Fruit fly (Drosophila melanogaster): ENCODE results near the gene CG14265.

The CG14265 gene

dm6 chrX:3255569-3256309 lies 19.3 kb upstream of the CG14265 start (continued):
- TF ChIP-seq Stat92E (GFP tag; optimal IDR thresholded peaks at IDR 0.05): no peak
- peak; percentile 87 for TF ChIP-seq CG14050 (GFP tag; IDR thresholded peaks at IDR 0.05)
- TF ChIP-seq CG10462 (GFP tag; optimal IDR thresholded peaks at IDR 0.05): peak; percentile 91
- peak; percentile 95 for TF ChIP-seq Fer3 (tag; optimal IDR thresholded peaks at IDR 0.05)
- peak; percentile 98 for TF ChIP-seq gem (tag; optimal IDR thresholded peaks at IDR 0.05)
- peak; percentile 61 for TF ChIP-seq fd64A (GFP tag; optimal IDR thresholded peaks at IDR 0.05)
- TF ChIP-seq sr (GFP tag; IDR thresholded peaks at IDR 0.05): peak; percentile 22; the same call in 1 of the 3 replicates
- TF ChIP-seq NK7.1 (GFP tag; optimal IDR thresholded peaks at IDR 0.05): peak; percentile 75
- peak; percentile 71; the same call in 1 of the 2 replicates for TF ChIP-seq sim (GFP tag; IDR thresholded peaks at IDR 0.05)
- TF ChIP-seq CG11723 (GFP tag; optimal IDR thresholded peaks at IDR 0.05): peak; percentile 94
- peak; percentile 81 for TF ChIP-seq E2f2 (GFP tag; IDR thresholded peaks at IDR 0.05)
- peak; percentile 91 for TF ChIP-seq Chrac-16 (GFP tag; optimal IDR thresholded peaks at IDR 0.05)
- peak; percentile 76 for TF ChIP-seq GATAe (GFP tag; conservative IDR thresholded peaks at IDR 0.05)
- TF ChIP-seq grau (tag; optimal IDR thresholded peaks at IDR 0.05): peak; percentile 93
- peak; percentile 94 for TF ChIP-seq CG10654 (GFP tag; optimal IDR thresholded peaks at IDR 0.05)
- TF ChIP-seq yki (optimal IDR thresholded peaks at IDR 0.05): no peak
- TF ChIP-seq MESR4 (GFP tag; optimal IDR thresholded peaks at IDR 0.05): no peak
- TF ChIP-seq row (GFP tag; IDR thresholded peaks at IDR 0.05): peak; percentile 91
- TF ChIP-seq Ada2b (GFP tag; IDR thresholded peaks at IDR 0.05): peak; percentile 94
- TF ChIP-seq CG16779 (GFP tag; IDR thresholded peaks at IDR 0.05): peak; percentile 77
- TF ChIP-seq zf30C (GFP tag; optimal IDR thresholded peaks at IDR 0.05): no peak
- TF ChIP-seq esg (GFP tag; conservative IDR thresholded peaks at IDR 0.05): peak; percentile 91
- peak; percentile 91 for TF ChIP-seq gcm (GFP tag; optimal IDR thresholded peaks at IDR 0.05)
- TF ChIP-seq CG7963 (GFP tag; IDR thresholded peaks at IDR 0.05; ENCODE audit: partially characterized antibody): no peak
- TF ChIP-seq bowl (GFP tag; IDR thresholded peaks at IDR 0.05): peak; percentile 15; the same call in 1 of the 2 replicates
- peak; percentile 92 for TF ChIP-seq CG9215 (GFP tag; IDR thresholded peaks at IDR 0.05)
- peak; percentile 84 for TF ChIP-seq CG13123 (GFP tag; optimal IDR thresholded peaks at IDR 0.05)
- TF ChIP-seq Hand (GFP tag; optimal IDR thresholded peaks at IDR 0.05): peak; percentile 96
- peak in 1 of 2 experiments; percentile 51 for TF ChIP-seq Hr78 (GFP tag; optimal IDR thresholded peaks at IDR 0.05)
- peak; percentile 92 to 98 for TF ChIP-seq Hr51 (GFP tag; optimal IDR thresholded peaks at IDR 0.05)
- TF ChIP-seq Spps (tag; optimal IDR thresholded peaks at IDR 0.05): peak; percentile 74
- TF ChIP-seq jigr1 (GFP tag; IDR thresholded peaks at IDR 0.05): peak; percentile 88
- peak; percentile 98 for TF ChIP-seq Hmr (GFP tag; optimal IDR thresholded peaks at IDR 0.05)
- TF ChIP-seq D (optimal IDR thresholded peaks at IDR 0.05): no peak
- TF ChIP-seq D (GFP tag; optimal IDR thresholded peaks at IDR 0.05): peak; percentile 94
- TF ChIP-seq Adf1 (GFP tag; IDR thresholded peaks at IDR 0.05): peak; percentile 76
- peak; percentile 91 for TF ChIP-seq Mes4 (GFP tag; optimal IDR thresholded peaks at IDR 0.05)
- peak; percentile 96 for TF ChIP-seq caup (GFP tag; optimal IDR thresholded peaks at IDR 0.05; ENCODE audit: severe bottlenecking)
- TF ChIP-seq Ptx1 (GFP tag; IDR thresholded peaks at IDR 0.05): peak; percentile 94
- TF ChIP-seq pfk (GFP tag; optimal IDR thresholded peaks at IDR 0.05): no peak
- peak; percentile 97 for TF ChIP-seq CG13296 (GFP tag; optimal IDR thresholded peaks at IDR 0.05)
- TF ChIP-seq CG14667 (GFP tag; IDR thresholded peaks at IDR 0.05): peak; percentile 83
- TF ChIP-seq Doc3 (GFP tag; IDR thresholded peaks at IDR 0.05; ENCODE audit: partially characterized antibody): no peak
- TF ChIP-seq wek (GFP tag; optimal IDR thresholded peaks at IDR 0.05): peak; percentile 51
- TF ChIP-seq ranshi (GFP tag; IDR thresholded peaks at IDR 0.05): peak; percentile 93
- peak; percentile 46; the same call in 1 of the 2 replicates for TF ChIP-seq CkIIα-i1 (GFP tag; IDR thresholded peaks at IDR 0.05)
- TF ChIP-seq lilli (GFP tag; optimal IDR thresholded peaks at IDR 0.05): peak; percentile 97
- peak; percentile 66 for TF ChIP-seq CG15696 (tag; optimal IDR thresholded peaks at IDR 0.05)
- peak; percentile 92 for TF ChIP-seq HmgZ (tag; optimal IDR thresholded peaks at IDR 0.05)
